Fruit fly (Drosophila melanogaster): ENCODE results near the gene CG13887.
A peak's percentile ranks its signal among the peaks of the same experiment; 100 is the strongest.

The CG13887 gene

dm6 chr3L:791251-791991 lies 46.2 kb upstream of the CG13887 start (continued):
- TF ChIP-seq Myb (GFP tag; optimal IDR thresholded peaks at IDR 0.05) (no peak), maf-S (GFP tag; optimal IDR thresholded peaks at IDR 0.05) (no peak), Nf-YC (tag; optimal IDR thresholded peaks at IDR 0.05) (peak; percentile 29), odd (GFP tag; optimal IDR thresholded peaks at IDR 0.05) (peak; percentile 64), CG3281 (GFP tag; optimal IDR thresholded peaks at IDR 0.05) (peak; percentile 18), trh (GFP tag; optimal IDR thresholded peaks at IDR 0.05) (no peak), Bteb2 (GFP tag; optimal IDR thresholded peaks at IDR 0.05) (peak; percentile 19), gcm (GFP tag; optimal IDR thresholded peaks at IDR 0.05) (peak; percentile 73), Hr78 (GFP tag; optimal IDR thresholded peaks at IDR 0.05) (peak in 1 of 2 experiments; percentile 66), Sox100B (GFP tag; optimal IDR thresholded peaks at IDR 0.05) (peak; percentile 67), CG10462 (GFP tag; optimal IDR thresholded peaks at IDR 0.05) (no peak), CG12942 (GFP tag; optimal IDR thresholded peaks at IDR 0.05) (peak; percentile 23), Fer3 (tag; optimal IDR thresholded peaks at IDR 0.05) (peak; percentile 31), pan (optimal IDR thresholded peaks at IDR 0.05) (no peak), pan (GFP tag; optimal IDR thresholded peaks at IDR 0.05 in 1 of 2, IDR thresholded peaks at IDR 0.05 in 1 of 2) (peak in 1 of 2 experiments; percentile 65), C15 (GFP tag; IDR thresholded peaks at IDR 0.05) (no peak), BEAF-32 (GFP tag; optimal IDR thresholded peaks at IDR 0.05) (no peak), Chrac-16 (GFP tag; optimal IDR thresholded peaks at IDR 0.05) (peak; percentile 54), Dp (GFP tag; optimal IDR thresholded peaks at IDR 0.05) (no peak), fd64A (GFP tag; optimal IDR thresholded peaks at IDR 0.05) (peak; percentile 18), D19B (GFP tag; optimal IDR thresholded peaks at IDR 0.05) (peak; percentile 3), E2f2 (GFP tag; IDR thresholded peaks at IDR 0.05) (0 out of 2 replicates have a peak, but pooled peaks have one; percentile 38), lilli (GFP tag; optimal IDR thresholded peaks at IDR 0.05) (peak; percentile 40), lola (GFP tag; optimal IDR thresholded peaks at IDR 0.05) (peak in 1 of 3 experiments; percentile 53), CG34224 (GFP tag; IDR thresholded peaks at IDR 0.05; ENCODE audit: partially characterized antibody) (no peak), crp (GFP tag; optimal IDR thresholded peaks at IDR 0.05) (no peak), grn (GFP tag; optimal IDR thresholded peaks at IDR 0.05) (no peak), CG11504 (tag; optimal IDR thresholded peaks at IDR 0.05) (peak; percentile 77), BtbVII (GFP tag; optimal IDR thresholded peaks at IDR 0.05) (peak; percentile 53), CG6813 (GFP tag; optimal IDR thresholded peaks at IDR 0.05) (peak; percentile 12), CG4707 (GFP tag; optimal IDR thresholded peaks at IDR 0.05) (peak; percentile 54), dpn (GFP tag; optimal IDR thresholded peaks at IDR 0.05) (peak; percentile 43), her (GFP tag; optimal IDR thresholded peaks at IDR 0.05) (no peak), Dref (GFP tag; IDR thresholded peaks at IDR 0.05) (no peak), Nf-YB (GFP tag; optimal IDR thresholded peaks at IDR 0.05) (peak; percentile 4), CG14710 (tag; optimal IDR thresholded peaks at IDR 0.05) (peak; percentile 70), psq (GFP tag; optimal IDR thresholded peaks at IDR 0.05) (no peak), ERR (GFP tag; optimal IDR thresholded peaks at IDR 0.05) (no peak), CG17359 (tag; optimal IDR thresholded peaks at IDR 0.05) (peak; percentile 70), Aef1 (GFP tag; IDR thresholded peaks at IDR 0.05) (no peak; the same call in 2 of the 3 replicates), CG12236 (GFP tag; optimal IDR thresholded peaks at IDR 0.05) (peak; percentile 19), CG43689 (GFP tag; IDR thresholded peaks at IDR 0.05) (no peak; the same call in 1 of the 2 replicates)
